Fruit fly (Drosophila melanogaster) whole organism, prepupa: ENCODE data around the gene CG32235.

Experiments used
- CG10631 ChIP-seq: fragments of 200-800 bp; sonication (Bioruptor generic); optimal IDR thresholded peaks from 2 replicates; lab custom pipeline; 2016; ENCODE audit warnings: missing biosample characterization, missing genetic modification characterization
- CG10669 ChIP-seq: fragments of 200-800 bp; sonication (Bioruptor generic); optimal IDR thresholded peaks from 3 replicates; lab custom pipeline; 2018; ENCODE audit warnings: missing biosample characterization, mild to moderate bottlenecking, missing genetic modification characterization, moderate library complexity
- CG11294 ChIP-seq: fragments of 200-800 bp; sonication (Bioruptor generic); IDR thresholded peaks from 2 replicates; pipeline ENCODE4 v1.3.6; 2022; ENCODE audit warnings: missing biosample characterization, missing genetic modification characterization
- CG11902 ChIP-seq: fragments of 200-800 bp; sonication (Bioruptor generic); optimal IDR thresholded peaks from 3 replicates; lab custom pipeline; 2016; ENCODE audit warnings: missing biosample characterization, missing genetic modification characterization
- CG16779 ChIP-seq: fragments of 200-800 bp; sonication (Bioruptor generic); optimal IDR thresholded peaks from 3 replicates; lab custom pipeline; 2017; ENCODE audit warnings: missing biosample characterization, mild to moderate bottlenecking, missing genetic modification characterization
- CG31627 ChIP-seq: fragments of 200-800 bp; sonication (Bioruptor generic); optimal IDR thresholded peaks from 3 replicates; lab custom pipeline; 2016; ENCODE audit warnings: missing biosample characterization, missing genetic modification characterization
- CG32006 ChIP-seq: fragments of 200-800 bp; sonication (Bioruptor generic); optimal IDR thresholded peaks from 3 replicates; lab custom pipeline; 2017; ENCODE audit warnings: missing biosample characterization, mild to moderate bottlenecking, missing genetic modification characterization
- CG3919 ChIP-seq: fragments of 200-800 bp; sonication (Bioruptor generic); optimal IDR thresholded peaks from 3 replicates; lab custom pipeline; 2016; ENCODE audit warnings: missing biosample characterization, missing genetic modification characterization
- CG6163 ChIP-seq: fragments of 200-800 bp; sonication (Bioruptor generic); IDR thresholded peaks from 3 replicates; pipeline ENCODE4 v1.3.6; 2022; ENCODE audit warnings: missing biosample characterization, missing genetic modification characterization
- CG6276 ChIP-seq: fragments of 200-800 bp; sonication (Bioruptor generic); optimal IDR thresholded peaks from 2 replicates; lab custom pipeline; 2017; ENCODE audit warnings: missing biosample characterization, mild to moderate bottlenecking, missing genetic modification characterization
- CG6854 ChIP-seq: fragments of 200-800 bp; sonication (Bioruptor generic); optimal IDR thresholded peaks from 2 replicates; lab custom pipeline; 2017; ENCODE audit warnings: missing biosample characterization, mild to moderate bottlenecking, missing genetic modification characterization
- CG8119 ChIP-seq: fragments of 200-800 bp; sonication (Bioruptor generic); IDR thresholded peaks from 3 replicates; pipeline ENCODE4 v1.3.6; 2022; ENCODE audit warnings: missing biosample characterization, missing genetic modification characterization
- CG8319 ChIP-seq: fragments of 200-800 bp; sonication (Bioruptor generic); optimal IDR thresholded peaks from 3 replicates; lab custom pipeline; 2016; ENCODE audit warnings: missing biosample characterization, missing genetic modification characterization
- CG9139 ChIP-seq: fragments of 200-800 bp; sonication (Bioruptor generic); optimal IDR thresholded peaks from 3 replicates; lab custom pipeline; 2017; ENCODE audit warnings: missing biosample characterization, mild to moderate bottlenecking, missing genetic modification characterization
- Eip75B ChIP-seq: fragments of 200-800 bp; sonication (Bioruptor generic); optimal IDR thresholded peaks from 3 replicates; lab custom pipeline; 2016; ENCODE audit warnings: missing biosample characterization, missing genetic modification characterization
- Eip78C ChIP-seq: fragments of 200-800 bp; sonication (Bioruptor generic); peaks from one replicate; lab custom pipeline; 2016; ENCODE audit warnings: missing biosample characterization, missing genetic modification characterization
- Ets21C ChIP-seq: fragments of 200-800 bp; sonication (Bioruptor generic); optimal IDR thresholded peaks from 3 replicates; lab custom pipeline; 2016; ENCODE audit warnings: missing biosample characterization, missing genetic modification characterization
- Ets96B ChIP-seq: fragments of 200-800 bp; optimal IDR thresholded peaks from 2 replicates; lab custom pipeline; 2019; ENCODE audit warnings: missing biosample characterization, mild to moderate bottlenecking, missing genetic modification characterization, moderate library complexity
- Gug ChIP-seq: fragments of 200-800 bp; sonication (Bioruptor generic); IDR thresholded peaks from 2 replicates; pipeline ENCODE4 v1.3.6; 2022; ENCODE audit warnings: missing biosample characterization, missing genetic modification characterization
- Hr38 ChIP-seq: sonication (Bioruptor generic); optimal IDR thresholded peaks from 2 replicates; lab custom pipeline; 2016; ENCODE audit warnings: missing biosample characterization, missing genetic modification characterization
- Lpt ChIP-seq: fragments of 200-800 bp; sonication (Bioruptor generic); optimal IDR thresholded peaks from 3 replicates; lab custom pipeline; 2016; ENCODE audit warnings: missing biosample characterization, missing genetic modification characterization
- Met ChIP-seq: fragments of 200-800 bp; sonication (Bioruptor generic); optimal IDR thresholded peaks from 3 replicates; lab custom pipeline; 2016; ENCODE audit warnings: missing biosample characterization, missing genetic modification characterization
- OdsH ChIP-seq: fragments of 200-800 bp; sonication (Bioruptor generic); optimal IDR thresholded peaks from 3 replicates; lab custom pipeline; 2016; ENCODE audit warnings: missing biosample characterization, missing genetic modification characterization
- Sox14 ChIP-seq: fragments of 200-800 bp; sonication (Bioruptor generic); optimal IDR thresholded peaks from 3 replicates; lab custom pipeline; 2016; ENCODE audit warnings: missing biosample characterization, missing genetic modification characterization
- achi ChIP-seq: fragments of 200-800 bp; sonication (Bioruptor generic); optimal IDR thresholded peaks from 3 replicates; lab custom pipeline; 2016; ENCODE audit warnings: missing biosample characterization, missing genetic modification characterization
- acj6 ChIP-seq: fragments of 200-800 bp; sonication (Bioruptor generic); optimal IDR thresholded peaks from 3 replicates; lab custom pipeline; 2016; ENCODE audit warnings: missing biosample characterization, missing genetic modification characterization
- cyc ChIP-seq: fragments of 200-800 bp; sonication (Bioruptor generic); optimal IDR thresholded peaks from 3 replicates; lab custom pipeline; 2016; ENCODE audit warnings: missing biosample characterization, missing genetic modification characterization
- eg ChIP-seq: fragments of 200-800 bp; sonication (Bioruptor generic); IDR thresholded peaks from 3 replicates; pipeline ENCODE4 v1.3.6; 2022; ENCODE audit warnings: missing biosample characterization, missing genetic modification characterization
- fd59A ChIP-seq: fragments of 200-800 bp; sonication (Bioruptor generic); optimal IDR thresholded peaks from 2 replicates; lab custom pipeline; 2017; ENCODE audit warnings: missing biosample characterization, mild to moderate bottlenecking, missing genetic modification characterization, missing genetic modification reagents
- lz ChIP-seq: fragments of 200-800 bp; sonication (Bioruptor generic); optimal IDR thresholded peaks from 3 replicates; lab custom pipeline; 2016; ENCODE audit warnings: missing biosample characterization, missing genetic modification characterization
- net ChIP-seq: fragments of 200-800 bp; sonication (Bioruptor generic); optimal IDR thresholded peaks from 3 replicates; lab custom pipeline; 2016; ENCODE audit warnings: missing biosample characterization, missing genetic modification characterization
- pdm3 ChIP-seq: fragments of 200-800 bp; sonication (Bioruptor generic); optimal IDR thresholded peaks from 3 replicates; lab custom pipeline; 2016; ENCODE audit warnings: missing biosample characterization, missing genetic modification characterization
- salr ChIP-seq, 2 experiments: fragments of 200-800 bp; sonication (Bioruptor generic); optimal IDR thresholded peaks; 3 replicates each; lab custom pipeline; 2016 to 2018; ENCODE audit warnings: missing biosample characterization in 2 of 2, missing genetic modification characterization in 2 of 2, mild to moderate bottlenecking in 1 of 2
- svp ChIP-seq: fragments of 200-800 bp; sonication (Bioruptor generic); peaks from one replicate; lab custom pipeline; 2016; ENCODE audit warnings: missing biosample characterization, missing genetic modification characterization
- vri ChIP-seq: fragments of 200-800 bp; sonication (Bioruptor generic); optimal IDR thresholded peaks from 3 replicates; lab custom pipeline; 2016; ENCODE audit warnings: missing biosample characterization, mild to moderate bottlenecking, missing genetic modification characterization

Gene CG32235

dm6 chr3L:4854153-4854552, 6.1 kb downstream of the CG32235 start (continued):
- TF ChIP-seq CG8319 (GFP tag; lab: Kevin White, UChicago) (no peak), CG8119 (no peak), CG16779 (tag; lab: Kevin White, UChicago) (no peak), CG10631 (GFP tag; lab: Kevin White, UChicago) (no peak), Ets96B (no peak), cyc (GFP tag; lab: Kevin White, UChicago) (peak; percentile 19), pdm3 (GFP tag; lab: Kevin White, UChicago) (no peak), net (GFP tag; lab: Kevin White, UChicago) (no peak), CG11902 (GFP tag; lab: Kevin White, UChicago) (no peak), Ets21C (no peak), Sox14 (GFP tag; lab: Kevin White, UChicago) (no peak), eg (no peak), CG6276 (GFP tag; lab: Kevin White, UChicago) (no peak), acj6 (GFP tag; lab: Kevin White, UChicago) (no peak), CG31627 (GFP tag; lab: Kevin White, UChicago) (peak; percentile 17), Met (GFP tag; lab: Kevin White, UChicago) (peak; percentile 0), fd59A (GFP tag; lab: Kevin White, UChicago) (no peak), Lpt (GFP tag; lab: Kevin White, UChicago) (no peak), CG32006 (GFP tag; lab: Kevin White, UChicago) (no peak), Eip78C (GFP tag; lab: Kevin White, UChicago) (peak; percentile 68)

- TF ChIP-seq svp (GFP tag; lab: Kevin White, UChicago) (peak; percentile 83), CG3919 (no peak)
Measured at dm6 chr3L:4853070-4853469, 7.2 kb downstream of the CG32235 start.

dm6 chr3L:4852411-4853050, 7.7 kb downstream of the CG32235 start, which contains the start of gene CG32237:
TSS of gene CG32237 (minus strand) at chr3L:4852461.
- TF ChIP-seq Eip78C (GFP tag; lab: Kevin White, UChicago) (peak; percentile 19), OdsH (GFP tag; lab: Kevin White, UChicago) (peak; percentile 4), Lpt (GFP tag; lab: Kevin White, UChicago) (no peak), Met (GFP tag; lab: Kevin White, UChicago) (no peak), achi (GFP tag; lab: Kevin White, UChicago) (peak; percentile 13)

dm6 chr3L:4848066-4848465, 12.2 kb downstream of the CG32235 start:
- TF ChIP-seq CG9139 (GFP tag; lab: Kevin White, UChicago) (no peak), CG11294 (GFP tag; lab: Robert Waterston, UW) (0 out of 2 replicates have a peak, but pooled peaks have one; percentile 17), net (GFP tag; lab: Kevin White, UChicago) (no peak), CG6163 (GFP tag; lab: Robert Waterston, UW) (peak; percentile 55; the same call in 1 of the 3 replicates), Eip78C (GFP tag; lab: Kevin White, UChicago) (peak; percentile 39), svp (GFP tag; lab: Kevin White, UChicago) (peak; percentile 1), eg (peak; percentile 49; the same call in 1 of the 3 replicates), CG8119 (peak; percentile 53; the same call in 2 of the 3 replicates), CG16779 (tag; lab: Kevin White, UChicago) (no peak), salr (GFP tag; optimal IDR thresholded peaks at IDR 0.05; lab: Kevin White, UChicago) (no peak), Gug (GFP tag; lab: Robert Waterston, UW) (0 out of 2 replicates have a peak, but pooled peaks have one; percentile 28), vri (no peak)

dm6 chr3L:4844792-4845191, 15.5 kb downstream of the CG32235 start:
- no peak for TF ChIP-seq Hr38 (GFP tag; lab: Kevin White, UChicago)
- TF ChIP-seq Sox14 (GFP tag; lab: Kevin White, UChicago): no peak
- no peak for TF ChIP-seq CG10631 (GFP tag; lab: Kevin White, UChicago)
- no peak for TF ChIP-seq CG11902 (GFP tag; lab: Kevin White, UChicago)
- TF ChIP-seq Eip78C (GFP tag; lab: Kevin White, UChicago): no peak
- no peak for TF ChIP-seq CG10669 (GFP tag; lab: Kevin White, UChicago)
- TF ChIP-seq Eip75B (GFP tag; lab: Kevin White, UChicago): no peak
- TF ChIP-seq lz: no peak
- no peak for TF ChIP-seq CG6854
